Worm (Caenorhabditis elegans) whole organism, mixed stage, embryonic: ENCODE data around the gene T13A10.2.

ENCODE experiments used
- bed-3 ChIP-seq: fragments of 200-800 bp; sonication (Bioruptor generic); optimal IDR thresholded peaks from 3 replicates; lab custom pipeline; 2018; ENCODE audit warnings: mild to moderate bottlenecking, missing genetic modification characterization, moderate library complexity, missing compliant biosample characterization
- blmp-1 ChIP-seq: fragments of 150-350 bp; optimal IDR thresholded peaks from 2 replicates; lab custom pipeline; 2014; ENCODE audit warnings: missing biosample characterization, missing genetic modification characterization
- ceh-39 ChIP-seq: fragments of 150-350 bp; optimal IDR thresholded peaks from 2 replicates; lab custom pipeline; 2014; ENCODE audit warnings: missing biosample characterization, missing genetic modification characterization
- ceh-43 ChIP-seq: fragments of 200-800 bp; sonication (Bioruptor generic); optimal IDR thresholded peaks from 2 replicates; lab custom pipeline; 2018; ENCODE audit warnings: mild to moderate bottlenecking, missing genetic modification characterization, moderate library complexity, missing compliant biosample characterization
- elt-3 ChIP-seq: fragments of 150-350 bp; optimal IDR thresholded peaks from 2 replicates; lab custom pipeline; 2014; ENCODE audit warnings: missing biosample characterization, missing genetic modification characterization
- lin-13 ChIP-seq: fragments of 150-350 bp; optimal IDR thresholded peaks from 2 replicates; lab custom pipeline; 2014; ENCODE audit warnings: missing biosample characterization, missing genetic modification characterization
- lin-32 ChIP-seq: fragments of 200-800 bp; sonication (Bioruptor generic); optimal IDR thresholded peaks from 2 replicates; lab custom pipeline; 2018; ENCODE audit warnings: mild to moderate bottlenecking, missing genetic modification characterization, missing compliant biosample characterization
- mep-1 ChIP-seq: fragments of 150-350 bp; optimal IDR thresholded peaks from 2 replicates; lab custom pipeline; 2017; ENCODE audit warnings: missing biosample characterization, missing genetic modification reagents, missing genetic modification characterization, inconsistent platforms
- nhr-237 ChIP-seq: fragments of 150-350 bp; optimal IDR thresholded peaks from 2 replicates; lab custom pipeline; 2014; ENCODE audit warnings: missing biosample characterization, missing genetic modification characterization
- pha-4 ChIP-seq: fragments of 150-350 bp; optimal IDR thresholded peaks from 2 replicates; lab custom pipeline; 2018; ENCODE audit warnings: missing biosample characterization, missing genetic modification reagents, missing genetic modification characterization
- snpc-4 ChIP-seq: fragments of 150-350 bp; optimal IDR thresholded peaks from 2 replicates; lab custom pipeline; 2014; ENCODE audit warnings: missing biosample characterization, missing genetic modification characterization
- unc-39 ChIP-seq: fragments of 150-350 bp; optimal IDR thresholded peaks from 2 replicates; lab custom pipeline; 2014; ENCODE audit warnings: missing biosample characterization, missing genetic modification characterization
- unc-62 ChIP-seq: fragments of 150-350 bp; optimal IDR thresholded peaks from 2 replicates; lab custom pipeline; 2014; ENCODE audit warnings: missing biosample characterization, missing genetic modification reagents, missing genetic modification characterization
- zip-8 ChIP-seq: fragments of 150-350 bp; optimal IDR thresholded peaks from 2 replicates; lab custom pipeline; 2014; ENCODE audit warnings: missing biosample characterization, missing genetic modification characterization

DNA sequence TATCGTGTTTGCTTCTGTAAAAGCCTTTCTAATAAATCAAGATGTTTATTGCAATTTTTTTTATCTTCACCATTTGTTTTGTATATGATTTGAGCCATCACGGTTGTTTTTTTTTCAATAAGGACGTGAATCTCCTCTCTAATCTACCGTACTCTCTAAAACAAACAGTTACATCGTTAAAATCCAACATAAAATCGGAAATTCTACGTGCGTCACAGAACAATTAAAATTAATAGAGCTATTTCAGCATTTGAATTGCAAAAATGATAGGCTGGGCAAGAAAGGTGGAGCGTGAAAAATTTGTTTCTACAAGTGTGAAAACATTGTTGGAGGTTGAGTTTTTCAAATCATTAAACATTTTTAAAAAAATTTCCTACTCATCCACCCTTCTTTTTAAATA is 39.7 kb upstream of the T13A10.2 start, which contains the start of gene C49A9.5:
- TF ChIP-seq zip-8 (tag; lab: Kevin White, UChicago) (no peak), unc-39 (tag; lab: Kevin White, UChicago) (no peak), mep-1 (tag; lab: Kevin White, UChicago) (no peak), snpc-4 (tag; lab: Kevin White, UChicago) (no peak), ceh-43 (GFP tag; lab: Kevin White, UChicago) (no peak), bed-3 (GFP tag; lab: Kevin White, UChicago) (no peak), nhr-237 (no peak), lin-32 (no peak), elt-3 (no peak), lin-13 (no peak), ceh-39 (no peak), unc-62 (no peak), pha-4 (tag; lab: Kevin White, UChicago) (no peak), blmp-1 (tag; lab: Kevin White, UChicago) (no peak)
